Worm (Caenorhabditis elegans) whole organism, midembryonic: Measurements from ENCODE around the gene F59A7.5.

Experiments used
- T22C8.4 ChIP-seq: fragments of 200-800 bp; sonication (Bioruptor generic); IDR thresholded peaks from 2 replicates; pipeline ENCODE4 v1.3.6; 2022; ENCODE audit warnings: missing genetic modification characterization, missing compliant biosample characterization
- cog-1 ChIP-seq: sonication (generic microtip); optimal IDR thresholded peaks from 2 replicates; lab custom pipeline; 2016; ENCODE audit warnings: missing genetic modification characterization, missing compliant biosample characterization
- flt-1 ChIP-seq: fragments of 200-800 bp; sonication (Bioruptor generic); IDR thresholded peaks from 2 replicates; pipeline ENCODE4 v1.3.6; 2022; ENCODE audit warnings: missing genetic modification characterization, missing compliant biosample characterization
- klf-2 ChIP-seq: fragments of 200-800 bp; sonication (Bioruptor generic); conservative IDR thresholded peaks from 2 replicates; pipeline ENCODE4 v1.3.6; 2022; ENCODE audit warnings: missing genetic modification reagents, missing genetic modification characterization, missing compliant biosample characterization
- tab-1 ChIP-seq: fragments of 200-800 bp; sonication (Bioruptor generic); IDR thresholded peaks from 2 replicates; pipeline ENCODE4 v1.3.6; 2022; ENCODE audit warnings: missing genetic modification characterization, missing compliant biosample characterization
- ztf-23 ChIP-seq: fragments of 200-800 bp; sonication (Bioruptor generic); IDR thresholded peaks from 2 replicates; pipeline ENCODE4 v1.3.6; 2022; ENCODE audit warnings: missing genetic modification reagents, missing genetic modification characterization, missing compliant biosample characterization
- ztf-29 ChIP-seq: fragments of 200-800 bp; sonication (Bioruptor generic); IDR thresholded peaks from 2 replicates; pipeline ENCODE4 v1.3.6; 2022; ENCODE audit warnings: missing genetic modification reagents, missing genetic modification characterization, missing compliant biosample characterization

DNA sequence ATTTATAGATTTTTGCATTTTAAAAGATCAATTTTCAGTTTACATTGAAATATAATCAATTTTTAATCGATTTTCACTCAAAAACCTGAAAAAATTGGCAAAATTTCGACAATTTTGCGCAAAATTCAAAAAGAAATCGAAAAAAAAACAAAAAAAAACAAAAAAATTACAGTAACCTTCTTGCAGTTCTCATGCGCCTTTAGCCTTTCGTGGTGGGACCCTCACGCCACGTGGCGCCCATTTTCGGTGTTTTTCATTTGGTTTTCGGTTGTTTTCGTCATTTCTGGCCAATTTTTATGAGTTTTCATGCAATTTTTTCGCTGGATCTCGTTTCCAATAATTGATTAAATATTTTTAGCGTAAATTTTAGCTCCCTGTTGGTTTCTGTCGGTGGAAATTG lies 44.9 kb downstream of the F59A7.5 start:
- TF ChIP-seq ztf-29 (GFP tag; lab: Robert Waterston, UW): no peak
- TF ChIP-seq tab-1 (GFP tag; lab: Robert Waterston, UW): no peak
- TF ChIP-seq klf-2 (GFP tag; lab: Robert Waterston, UW): no peak
- TF ChIP-seq cog-1 (tag; lab: Kevin White, UChicago): no peak
- TF ChIP-seq flt-1 (GFP tag; lab: Robert Waterston, UW): no peak
- TF ChIP-seq ztf-23 (GFP tag; lab: Robert Waterston, UW): no peak
- no peak for TF ChIP-seq T22C8.4 (GFP tag; lab: Robert Waterston, UW)
